Worm (Caenorhabditis elegans): Measurements from ENCODE around the gene F53F4.15.

ce11 chrV:13666460-13666859 lies 45.7 kb downstream of the F53F4.15 start:
- TF ChIP-seq cog-1 (tag; optimal IDR thresholded peaks at IDR 0.05) (no peak), T22C8.4 (GFP tag; IDR thresholded peaks at IDR 0.05) (no peak), tab-1 (GFP tag; IDR thresholded peaks at IDR 0.05) (no peak), ztf-23 (GFP tag; IDR thresholded peaks at IDR 0.05) (no peak), ref-1 (GFP tag; conservative IDR thresholded peaks at IDR 0.05) (no peak), klf-2 (GFP tag; conservative IDR thresholded peaks at IDR 0.05) (no peak), med-1 (GFP tag; optimal IDR thresholded peaks at IDR 0.05; ENCODE audit: insufficient read depth) (no peak), flt-1 (GFP tag; IDR thresholded peaks at IDR 0.05) (no peak)

Data from whole organism, midembryonic.